Worm (Caenorhabditis elegans) whole organism, L2 larva: ENCODE results near the gene H13N06.7.
A peak's percentile ranks its signal among the peaks of the same experiment; 100 is the strongest.

Experiments
- aly-2 ChIP-seq: fragments of 150-350 bp; optimal IDR thresholded peaks from 2 replicates; lab custom pipeline; 2014; ENCODE audit warnings: missing biosample characterization, missing genetic modification characterization
- ama-1 ChIP-seq: fragments of 150-350 bp; optimal IDR thresholded peaks from 2 replicates; lab custom pipeline; 2018; ENCODE audit warnings: inconsistent platforms

- TF ChIP-seq ama-1: peak; percentile 42
- TF ChIP-seq aly-2 (tag; lab: Kevin White, UChicago): no peak
These were observed 10.2 kb upstream of the H13N06.7 start for ce11 chrX:15492759-15493158.
